Fruit fly (Drosophila melanogaster) whole organism, embryonic: ENCODE measurements around the gene tai.

Experiments
- B-H2 ChIP-seq: fragments of 200-800 bp; sonication (Bioruptor generic); optimal IDR thresholded peaks from 2 replicates; lab custom pipeline; 2018; ENCODE audit warnings: missing biosample characterization, mild to moderate bottlenecking, missing genetic modification characterization
- CG1024 ChIP-seq: fragments of 200-800 bp; sonication (Bioruptor generic); IDR thresholded peaks from 2 replicates; pipeline ENCODE4 v1.3.6; 2022; ENCODE audit warnings: missing biosample characterization, missing genetic modification characterization
- CG10267 ChIP-seq: fragments of 200-800 bp; sonication (Bioruptor generic); optimal IDR thresholded peaks from 2 replicates; lab custom pipeline; 2018; ENCODE audit warnings: missing biosample characterization, mild to moderate bottlenecking, missing genetic modification characterization, moderate library complexity
- CG11456 ChIP-seq: fragments of 200-800 bp; sonication (Bioruptor generic); IDR thresholded peaks from 3 replicates; pipeline ENCODE4 v1.3.6; 2022; ENCODE audit warnings: missing biosample characterization, missing genetic modification characterization
- CG11560 ChIP-seq: fragments of 200-800 bp; sonication (Bioruptor generic); IDR thresholded peaks from 3 replicates; pipeline ENCODE4 v1.3.6; 2022; ENCODE audit warnings: missing biosample characterization, missing genetic modification characterization
- CG13123 ChIP-seq: fragments of 200-800 bp; sonication (Bioruptor generic); optimal IDR thresholded peaks from 2 replicates; lab custom pipeline; 2016; ENCODE audit warnings: missing biosample characterization, missing genetic modification characterization
- CG14441 ChIP-seq: fragments of 200-800 bp; sonication (Bioruptor generic); IDR thresholded peaks from 2 replicates; pipeline ENCODE4 v1.3.6; 2022; ENCODE audit warnings: missing biosample characterization, missing genetic modification characterization
- CG14667 ChIP-seq: fragments of 200-800 bp; sonication (Bioruptor generic); IDR thresholded peaks from 2 replicates; pipeline ENCODE4 v1.3.6; 2022; ENCODE audit warnings: missing biosample characterization, missing genetic modification characterization
- CG15514 ChIP-seq: fragments of 200-800 bp; sonication (Bioruptor generic); optimal IDR thresholded peaks from 3 replicates; lab custom pipeline; 2017; ENCODE audit warnings: missing biosample characterization, missing genetic modification characterization, mild to moderate bottlenecking, moderate library complexity, missing genetic modification reagents
- CG17359 ChIP-seq: fragments of 200-800 bp; sonication (Bioruptor generic); optimal IDR thresholded peaks from 3 replicates; lab custom pipeline; 2018; ENCODE audit warnings: missing biosample characterization, mild to moderate bottlenecking, missing genetic modification characterization, moderate library complexity
- CG17802 ChIP-seq: fragments of 200-800 bp; sonication (Bioruptor generic); optimal IDR thresholded peaks from 2 replicates; lab custom pipeline; 2018; ENCODE audit warnings: missing biosample characterization, mild to moderate bottlenecking, missing genetic modification characterization, moderate library complexity
- CG1792 ChIP-seq: fragments of 200-800 bp; sonication (Bioruptor generic); optimal IDR thresholded peaks from 2 replicates; lab custom pipeline; 2016; ENCODE audit warnings: missing biosample characterization, missing genetic modification characterization
- CG3726 ChIP-seq: fragments of 200-800 bp; sonication (Bioruptor generic); IDR thresholded peaks from 3 replicates; pipeline ENCODE4, ENCODE4 v1.3.6; 2022; ENCODE audit warnings: missing biosample characterization, missing genetic modification characterization
- CG4820 ChIP-seq: fragments of 200-800 bp; sonication (Bioruptor generic); optimal IDR thresholded peaks from 3 replicates; lab custom pipeline; 2016; ENCODE audit warnings: missing biosample characterization, missing genetic modification characterization
- CG6654 ChIP-seq: fragments of 200-800 bp; sonication (Bioruptor generic); optimal IDR thresholded peaks from 2 replicates; lab custom pipeline; 2017; ENCODE audit warnings: missing biosample characterization, mild to moderate bottlenecking, missing genetic modification characterization
- CG6689 ChIP-seq: fragments of 200-800 bp; sonication (Bioruptor generic); IDR thresholded peaks from 2 replicates; pipeline ENCODE4 v1.3.6; 2022; ENCODE audit warnings: missing biosample characterization, missing genetic modification characterization
- CG6791 ChIP-seq: fragments of 200-800 bp; sonication (Bioruptor generic); IDR thresholded peaks from 3 replicates; pipeline ENCODE4 v1.3.6; 2022; ENCODE audit warnings: missing biosample characterization, missing genetic modification characterization; ENCODE audit not compliant: partially characterized antibody
- Chrac-16 ChIP-seq: fragments of 200-800 bp; sonication (Bioruptor generic); optimal IDR thresholded peaks from 3 replicates; lab custom pipeline; 2016; ENCODE audit warnings: missing biosample characterization, missing genetic modification characterization
- D19A ChIP-seq: fragments of 200-800 bp; optimal IDR thresholded peaks from 3 replicates; lab custom pipeline; 2019; ENCODE audit warnings: missing biosample characterization, mild to moderate bottlenecking, missing genetic modification characterization, moderate library complexity
- Deaf1 ChIP-seq: fragments of 200-800 bp; optimal IDR thresholded peaks from 3 replicates; lab custom pipeline; 2019; ENCODE audit warnings: missing biosample characterization, mild to moderate bottlenecking, missing genetic modification characterization, moderate library complexity
- Dll ChIP-seq: fragments of 200-800 bp; sonication (Bioruptor generic); IDR thresholded peaks from 4 replicates; pipeline ENCODE4 v1.3.6; 2022; ENCODE audit warnings: missing biosample characterization, missing genetic modification characterization; ENCODE audit not compliant: partially characterized antibody
- Fer1 ChIP-seq: fragments of 200-800 bp; sonication (Bioruptor generic); optimal IDR thresholded peaks from 2 replicates; lab custom pipeline; 2017; ENCODE audit warnings: missing biosample characterization, mild to moderate bottlenecking, missing genetic modification characterization
- H15 ChIP-seq: fragments of 200-800 bp; sonication (Bioruptor generic); IDR thresholded peaks from 3 replicates; pipeline ENCODE4 v1.3.6; 2022; ENCODE audit warnings: missing biosample characterization, missing genetic modification characterization
- HmgD ChIP-seq: fragments of 200-800 bp; sonication (Bioruptor generic); optimal IDR thresholded peaks from 3 replicates; lab custom pipeline; 2016; ENCODE audit warnings: missing biosample characterization, missing genetic modification characterization
- Hr78 ChIP-seq, 2 experiments: fragments of 200-800 bp in 1 of 2; fragments of >200 bp in 1 of 2; sonication (Bioruptor generic) in 1 of 2; optimal IDR thresholded peaks; 2 replicates each; lab custom pipeline; 2017 to 2019; ENCODE audit warnings: missing biosample characterization in 2 of 2, missing genetic modification characterization in 2 of 2, mild to moderate bottlenecking in 1 of 2, moderate library complexity in 1 of 2
- Jarid2 ChIP-seq: fragments of 200-800 bp; sonication (Bioruptor generic); optimal IDR thresholded peaks from 3 replicates; lab custom pipeline; 2017; ENCODE audit warnings: mild to moderate bottlenecking, missing biosample characterization, missing genetic modification reagents, missing genetic modification characterization
- Mad ChIP-seq: fragments of 200-800 bp; sonication (Bioruptor generic); optimal IDR thresholded peaks from 2 replicates; lab custom pipeline; 2016; ENCODE audit warnings: missing biosample characterization, missing genetic modification characterization
- Nf-YA ChIP-seq: fragments of 200-800 bp; sonication (Bioruptor generic); IDR thresholded peaks from 2 replicates; pipeline ENCODE4 v1.3.6; 2022; ENCODE audit warnings: missing biosample characterization, missing genetic modification characterization
- Opbp ChIP-seq: fragments of 200-800 bp; sonication (Bioruptor generic); IDR thresholded peaks from 3 replicates; pipeline ENCODE4 v1.3.6; 2022; ENCODE audit warnings: missing biosample characterization, missing genetic modification characterization; ENCODE audit not compliant: partially characterized antibody
- Scr ChIP-seq: fragments of 200-800 bp; sonication (Bioruptor generic); IDR thresholded peaks from 2 replicates; pipeline ENCODE4 v1.3.6; 2022; ENCODE audit warnings: missing biosample characterization, missing genetic modification characterization; ENCODE audit not compliant: partially characterized antibody
- YL-1 ChIP-seq: fragments of 200-800 bp; sonication (Bioruptor generic); optimal IDR thresholded peaks from 3 replicates; lab custom pipeline; 2017; ENCODE audit warnings: missing biosample characterization, mild to moderate bottlenecking, missing genetic modification characterization
- ato ChIP-seq: fragments of 200-800 bp; sonication (Bioruptor generic); IDR thresholded peaks from 2 replicates; pipeline ENCODE4 v1.3.6; 2022; ENCODE audit warnings: missing biosample characterization, missing genetic modification characterization; ENCODE audit not compliant: partially characterized antibody
- bbx ChIP-seq: fragments of 200-800 bp; sonication (Bioruptor generic); IDR thresholded peaks from 2 replicates; pipeline ENCODE4 v1.3.6; 2022; ENCODE audit warnings: missing biosample characterization, missing genetic modification characterization; ENCODE audit not compliant: partially characterized antibody
- ci ChIP-seq: fragments of 200-800 bp; sonication (Bioruptor generic); IDR thresholded peaks from 3 replicates; pipeline ENCODE4 v1.3.6; 2022; ENCODE audit warnings: missing biosample characterization, missing genetic modification characterization
- corto ChIP-seq: fragments of 200-800 bp; sonication (Bioruptor generic); optimal IDR thresholded peaks from 2 replicates; lab custom pipeline; 2016; ENCODE audit warnings: missing biosample characterization, mild to moderate bottlenecking, missing genetic modification characterization, moderate library complexity
- exex ChIP-seq: fragments of 200-800 bp; sonication (Bioruptor generic); optimal IDR thresholded peaks from 4 replicates; lab custom pipeline; 2018; ENCODE audit warnings: missing biosample characterization, mild to moderate bottlenecking, missing genetic modification characterization, moderate library complexity
- fru ChIP-seq: fragments of >200 bp; optimal IDR thresholded peaks from 2 replicates; lab custom pipeline; 2017
- gcm ChIP-seq: fragments of 200-800 bp; sonication (Bioruptor generic); optimal IDR thresholded peaks from 2 replicates; lab custom pipeline; 2019; ENCODE audit warnings: missing biosample characterization, mild to moderate bottlenecking, missing genetic modification characterization, moderate library complexity
- gsb ChIP-seq: fragments of 200-800 bp; sonication (Bioruptor generic); IDR thresholded peaks from 2 replicates; pipeline ENCODE4 v1.3.6; 2022; ENCODE audit warnings: missing biosample characterization, missing genetic modification characterization
- jigr1 ChIP-seq: fragments of 200-800 bp; sonication (Bioruptor generic); IDR thresholded peaks from 3 replicates; pipeline ENCODE4 v1.3.6; 2022; ENCODE audit warnings: missing biosample characterization, missing genetic modification characterization
- jumu ChIP-seq: fragments of 200-800 bp; sonication (Bioruptor generic); optimal IDR thresholded peaks from 3 replicates; lab custom pipeline; 2016; ENCODE audit warnings: missing biosample characterization, missing genetic modification characterization
- kah ChIP-seq: fragments of 200-800 bp; sonication (Bioruptor generic); optimal IDR thresholded peaks from 2 replicates; lab custom pipeline; 2018; ENCODE audit warnings: missing biosample characterization, mild to moderate bottlenecking, missing genetic modification characterization
- ken ChIP-seq: fragments of 200-800 bp; sonication (Bioruptor generic); IDR thresholded peaks from 3 replicates; pipeline ENCODE4 v1.3.6; 2022; ENCODE audit warnings: missing biosample characterization, missing genetic modification characterization
- knrl ChIP-seq: fragments of 200-800 bp; sonication (Bioruptor generic); IDR thresholded peaks from 3 replicates; pipeline ENCODE4 v1.3.6; 2022; ENCODE audit warnings: missing biosample characterization, missing genetic modification characterization; ENCODE audit not compliant: partially characterized antibody
- lov ChIP-seq, 2 experiments: fragments of 200-800 bp in 1 of 2; fragments of >200 bp in 1 of 2; sonication (Bioruptor generic) in 1 of 2; IDR thresholded peaks in 1 of 2; optimal IDR thresholded peaks in 1 of 2; 2 replicates in 1 of 2; 3 replicates in 1 of 2; pipeline versions ENCODE4 v1.3.6 to Lab custom; 2017 to 2022; ENCODE audit warnings: missing biosample characterization in 1 of 2, missing genetic modification characterization in 1 of 2
- oc ChIP-seq: fragments of 200-800 bp; sonication (Bioruptor generic); optimal IDR thresholded peaks from 2 replicates; lab custom pipeline; 2018; ENCODE audit warnings: missing biosample characterization, mild to moderate bottlenecking, missing genetic modification characterization, moderate library complexity
- pfk ChIP-seq: fragments of 200-800 bp; sonication (Bioruptor generic); optimal IDR thresholded peaks from 2 replicates; lab custom pipeline; 2018; ENCODE audit warnings: missing biosample characterization, mild to moderate bottlenecking, missing genetic modification characterization, moderate library complexity
- wek ChIP-seq: fragments of 200-800 bp; sonication (Bioruptor generic); optimal IDR thresholded peaks from 3 replicates; lab custom pipeline; 2018; ENCODE audit warnings: missing biosample characterization, mild to moderate bottlenecking, missing genetic modification characterization, moderate library complexity

Gene tai

dm6 chr2L:9210864-9211701 lies 44.5 kb downstream of the tai start (continued):
- TF ChIP-seq Chrac-16 (GFP tag; lab: Kevin White, UChicago) (peak; percentile 45), HmgD (GFP tag; lab: Kevin White, UChicago) (no peak), Deaf1 (tag; lab: Kevin White, UChicago) (peak; percentile 47), CG15514 (GFP tag; lab: Kevin White, UChicago) (peak; percentile 46), Mad (GFP tag; lab: Kevin White, UChicago) (peak; percentile 18), jumu (GFP tag; lab: Kevin White, UChicago) (no peak), gcm (GFP tag; lab: Kevin White, UChicago) (peak; percentile 33), CG17802 (tag; lab: Kevin White, UChicago) (no peak), CG6689 (peak; percentile 63), CG13123 (GFP tag; lab: Kevin White, UChicago) (no peak), exex (tag; lab: Kevin White, UChicago) (peak; percentile 7), fru (no peak), CG4820 (GFP tag; lab: Kevin White, UChicago) (peak; percentile 53), bbx (GFP tag; lab: Robert Waterston, UW) (no peak), YL-1 (GFP tag; lab: Kevin White, UChicago) (peak; percentile 42), jigr1 (no peak), D19A (tag; lab: Kevin White, UChicago) (peak; percentile 43), lov (optimal IDR thresholded peaks at IDR 0.05; lab: Kevin White, UChicago) (no peak), lov (GFP tag; IDR thresholded peaks at IDR 0.05; lab: Robert Waterston, UW) (no peak), gsb (GFP tag; lab: Robert Waterston, UW) (peak; percentile 45; the same call in 1 of the 2 replicates), CG14441 (peak; percentile 69), CG3726 (GFP tag; lab: Robert Waterston, UW) (no peak), Scr (GFP tag; lab: Robert Waterston, UW) (no peak), ci (0 out of 3 replicates have a peak, but pooled peaks have one; percentile 51), H15 (peak; percentile 28; the same call in 1 of the 3 replicates), kah (GFP tag; lab: Kevin White, UChicago) (no peak), CG17359 (tag; lab: Kevin White, UChicago) (peak; percentile 64), Opbp (GFP tag; lab: Robert Waterston, UW) (no peak), ato (GFP tag; lab: Robert Waterston, UW) (no peak), CG14667 (GFP tag; lab: Robert Waterston, UW) (no peak), CG10267 (tag; lab: Kevin White, UChicago) (peak; percentile 35), CG11456 (GFP tag; lab: Robert Waterston, UW) (no peak), Dll (GFP tag; lab: Robert Waterston, UW) (no peak), Hr78 (GFP tag; optimal IDR thresholded peaks at IDR 0.05; lab: Kevin White, UChicago) (peak in 1 of 2 experiments; percentile 25), CG1024 (GFP tag; lab: Robert Waterston, UW) (no peak), knrl (GFP tag; lab: Robert Waterston, UW) (no peak), B-H2 (GFP tag; lab: Kevin White, UChicago) (no peak), CG1792 (GFP tag; lab: Kevin White, UChicago) (no peak), wek (GFP tag; lab: Kevin White, UChicago) (no peak), oc (peak; percentile 56), Fer1 (GFP tag; lab: Kevin White, UChicago) (peak; percentile 75), Nf-YA (no peak), corto (GFP tag; lab: Kevin White, UChicago) (peak; percentile 88), CG6654 (GFP tag; lab: Kevin White, UChicago) (no peak), CG6791 (no peak), Jarid2 (GFP tag; lab: Kevin White, UChicago) (peak; percentile 12), CG11560 (0 out of 3 replicates have a peak, but pooled peaks have one; percentile 33), ken (GFP tag; lab: Robert Waterston, UW) (no peak), pfk (GFP tag; lab: Kevin White, UChicago) (no peak)
